Fruit fly (Drosophila melanogaster): ENCODE results near the gene Pdxk.

DNA sequence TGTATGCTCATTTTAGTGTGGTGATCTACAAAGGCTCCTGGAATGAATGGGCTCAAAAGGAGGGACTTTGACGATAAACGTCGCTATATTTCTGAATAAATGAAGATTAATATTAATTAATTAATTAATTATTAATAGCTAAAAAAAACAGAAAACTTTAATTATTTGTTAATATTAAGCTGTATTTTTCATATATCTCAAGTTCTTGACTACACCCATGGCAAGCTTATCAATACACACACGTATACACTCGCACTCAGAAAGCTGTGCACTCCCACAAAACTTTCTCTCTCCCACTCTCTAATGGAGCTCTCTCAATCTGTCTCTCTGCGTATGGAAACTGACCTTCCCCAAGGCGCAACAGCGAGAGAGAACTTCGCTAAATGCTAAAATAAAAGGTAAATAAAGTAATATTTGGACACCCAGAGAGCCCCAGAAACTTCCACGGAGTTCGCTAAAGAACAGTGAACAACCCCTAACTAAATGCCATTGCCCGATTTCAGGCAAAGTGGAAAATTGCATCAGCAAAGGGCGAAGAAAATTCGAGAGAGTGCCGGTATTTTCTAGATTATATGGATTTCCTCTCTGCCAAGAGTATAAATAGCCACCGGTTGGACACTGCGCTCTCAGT, 13.4 kb downstream of the Pdxk start:
- no peak for TF ChIP-seq CG8478 (optimal IDR thresholded peaks at IDR 0.05)
- no peak for TF ChIP-seq CTCF (optimal IDR thresholded peaks at IDR 0.05)
